Worm (Caenorhabditis elegans) whole organism, midembryonic: Measurements from ENCODE around the gene sre-11.

Experiments used
- T22C8.4 ChIP-seq: fragments of 200-800 bp; sonication (Bioruptor generic); IDR thresholded peaks from 2 replicates; pipeline ENCODE4 v1.3.6; 2022; ENCODE audit warnings: missing genetic modification characterization, missing compliant biosample characterization
- cog-1 ChIP-seq: sonication (generic microtip); optimal IDR thresholded peaks from 2 replicates; lab custom pipeline; 2016; ENCODE audit warnings: missing genetic modification characterization, missing compliant biosample characterization
- flt-1 ChIP-seq: fragments of 200-800 bp; sonication (Bioruptor generic); IDR thresholded peaks from 2 replicates; pipeline ENCODE4 v1.3.6; 2022; ENCODE audit warnings: missing genetic modification characterization, missing compliant biosample characterization
- klf-2 ChIP-seq: fragments of 200-800 bp; sonication (Bioruptor generic); conservative IDR thresholded peaks from 2 replicates; pipeline ENCODE4 v1.3.6; 2022; ENCODE audit warnings: missing genetic modification reagents, missing genetic modification characterization, missing compliant biosample characterization
- med-1 ChIP-seq: sonication (generic microtip); optimal IDR thresholded peaks from 2 replicates; lab custom pipeline; 2017; ENCODE audit warnings: missing genetic modification characterization, mild to moderate bottlenecking, missing compliant biosample characterization, antibody characterized with exemption, missing genetic modification reagents; ENCODE audit not compliant: insufficient read depth
- ref-1 ChIP-seq: fragments of 200-800 bp; sonication (Bioruptor generic); conservative IDR thresholded peaks from 2 replicates; pipeline ENCODE4 v1.3.6; 2022; ENCODE audit warnings: missing genetic modification reagents, missing genetic modification characterization, missing compliant biosample characterization
- tab-1 ChIP-seq: fragments of 200-800 bp; sonication (Bioruptor generic); IDR thresholded peaks from 2 replicates; pipeline ENCODE4 v1.3.6; 2022; ENCODE audit warnings: missing genetic modification characterization, missing compliant biosample characterization
- ztf-29 ChIP-seq: fragments of 200-800 bp; sonication (Bioruptor generic); IDR thresholded peaks from 2 replicates; pipeline ENCODE4 v1.3.6; 2022; ENCODE audit warnings: missing genetic modification reagents, missing genetic modification characterization, missing compliant biosample characterization

DNA sequence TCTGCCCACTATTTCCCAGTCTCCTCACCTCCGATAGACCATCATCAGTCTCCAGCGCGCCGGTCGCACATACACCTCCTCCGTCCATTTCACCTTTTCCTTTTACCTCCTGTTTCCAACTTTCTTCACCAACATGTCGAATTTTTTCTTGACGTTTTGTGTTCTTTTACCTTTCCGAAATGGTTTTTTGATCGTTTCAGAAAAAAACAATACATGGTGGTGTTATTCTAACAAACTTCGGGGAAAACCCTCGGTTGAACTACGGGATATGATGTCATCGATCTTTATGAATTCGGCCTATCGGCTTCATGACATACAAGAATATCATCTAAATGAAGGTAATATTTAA is 44.9 kb upstream of the sre-11 start, which contains the start of gene Y97E10C.1:
- TF ChIP-seq klf-2 (GFP tag; lab: Robert Waterston, UW) (no peak), med-1 (no peak), cog-1 (tag; lab: Kevin White, UChicago) (no peak), flt-1 (GFP tag; lab: Robert Waterston, UW) (no peak), tab-1 (GFP tag; lab: Robert Waterston, UW) (no peak), ztf-29 (GFP tag; lab: Robert Waterston, UW) (no peak), ref-1 (GFP tag; lab: Robert Waterston, UW) (no peak), T22C8.4 (GFP tag; lab: Robert Waterston, UW) (no peak)
